Fruit fly (Drosophila melanogaster) whole organism, adult: ENCODE results near the gene tplus3b.

ENCODE experiments used
- CG1620 ChIP-seq: fragments of 200-800 bp; sonication (Bioruptor generic); optimal IDR thresholded peaks from 2 replicates; lab custom pipeline; 2016; ENCODE audit warnings: missing biosample characterization, missing genetic modification characterization
- CG33017 ChIP-seq: fragments of 200-800 bp; sonication (Bioruptor generic); optimal IDR thresholded peaks from 2 replicates; lab custom pipeline; 2018; ENCODE audit warnings: missing biosample characterization, mild to moderate bottlenecking, missing genetic modification characterization, moderate library complexity
- CG5204 ChIP-seq: fragments of 200-800 bp; sonication (Bioruptor generic); optimal IDR thresholded peaks from 2 replicates; lab custom pipeline; 2016; ENCODE audit warnings: missing biosample characterization, missing genetic modification characterization
- CG7101 ChIP-seq: fragments of 200-800 bp; sonication (Bioruptor generic); optimal IDR thresholded peaks from 2 replicates; lab custom pipeline; 2018; ENCODE audit warnings: missing biosample characterization, mild to moderate bottlenecking, missing genetic modification characterization, moderate library complexity
- cic ChIP-seq: fragments of 200-800 bp; sonication (Bioruptor generic); optimal IDR thresholded peaks from 2 replicates; lab custom pipeline; 2017; ENCODE audit warnings: missing biosample characterization, mild to moderate bottlenecking, missing genetic modification characterization, moderate library complexity

dm6 chr2L:22148713-22149112 is 44.5 kb upstream of the tplus3b start:
- TF ChIP-seq CG7101 (no peak), CG33017 (no peak), CG1620 (GFP tag; lab: Kevin White, UChicago) (no peak), CG5204 (GFP tag; lab: Kevin White, UChicago) (no peak), cic (GFP tag; lab: Kevin White, UChicago) (no peak)
